Worm (Caenorhabditis elegans): Measurements from ENCODE around the gene ent-5.

The ent-5 gene

DNA sequence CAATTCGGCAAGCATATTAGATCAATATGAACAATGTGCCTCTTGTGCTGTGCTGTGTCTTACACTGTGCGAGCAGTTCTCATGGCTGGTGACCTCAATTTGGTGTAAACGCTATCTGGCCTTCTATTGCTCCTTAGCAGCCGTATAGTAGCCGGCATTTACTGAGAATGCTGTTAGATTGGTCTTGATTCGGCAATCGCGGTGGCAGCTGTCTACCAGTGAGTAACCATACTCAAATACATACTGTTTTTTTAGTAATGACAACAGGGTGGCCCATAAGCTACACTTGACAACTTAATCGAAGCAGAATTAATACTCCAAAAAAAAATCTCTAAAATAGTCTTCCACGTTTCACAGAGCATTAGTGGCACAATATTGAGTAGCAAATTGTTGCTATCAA, 1.9 kb downstream of the ent-5 start, which contains the start of gene C46C11.4 (continued):
- no peak for TF ChIP-seq ceh-20 (GFP tag; IDR thresholded peaks at IDR 0.05)
- TF ChIP-seq nhr-10 (tag; optimal IDR thresholded peaks at IDR 0.05), result no peak

DNA sequence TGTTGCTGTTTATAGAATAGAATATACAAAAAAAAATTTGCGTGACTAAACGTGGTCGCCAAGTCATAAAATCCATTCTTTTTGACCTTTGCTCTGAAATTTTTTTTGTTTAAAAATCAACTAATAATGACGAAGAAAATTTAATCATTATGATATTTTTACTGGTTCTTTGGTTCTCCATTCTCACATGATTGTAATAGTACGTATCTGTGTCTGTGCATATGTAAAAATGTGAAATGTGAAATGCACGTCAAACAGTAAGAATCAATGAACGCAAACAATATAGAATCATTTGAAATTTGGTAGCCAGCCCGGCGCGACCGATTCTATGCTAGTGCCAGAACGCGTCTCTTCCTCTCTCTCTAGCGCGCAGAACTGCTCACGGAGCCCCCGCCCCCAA, 12.2 kb downstream of the ent-5 start, which contains the start of gene hosl-1:
TSS of gene hosl-1 (plus strand) at position 301 of the 400 bp plus-strand sequence.
- no peak for TF ChIP-seq egl-27 (tag; optimal IDR thresholded peaks at IDR 0.05)
- no peak for TF ChIP-seq zip-11 (GFP tag; IDR thresholded peaks at IDR 0.05)
- TF ChIP-seq gei-8 (GFP tag; optimal IDR thresholded peaks at IDR 0.05), result no peak
- peak in 1 of 2 experiments; percentile 42 for TF ChIP-seq hif-1 (tag; optimal IDR thresholded peaks at IDR 0.05)

DNA sequence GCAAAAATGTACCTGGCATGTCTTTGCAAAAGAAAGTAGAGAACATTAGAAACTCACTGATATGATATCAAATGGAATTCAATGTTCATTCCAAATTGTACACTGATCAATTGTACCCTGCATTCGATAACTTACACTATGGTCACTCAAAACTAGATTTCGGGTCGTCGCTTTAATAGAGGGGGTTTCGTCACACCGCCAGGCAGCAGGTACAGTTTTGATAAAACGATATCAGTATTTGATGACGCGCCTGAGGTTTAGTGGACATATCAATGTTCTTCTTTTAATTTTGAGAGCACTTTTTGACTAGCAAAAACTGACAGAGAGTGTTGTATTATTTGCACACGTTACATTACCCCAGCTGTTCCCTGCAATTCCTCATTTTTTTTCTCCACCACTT, 12.9 kb downstream of the ent-5 start:
- no peak for TF ChIP-seq gei-8 (GFP tag; optimal IDR thresholded peaks at IDR 0.05)
- peak; percentile 64 for TF ChIP-seq dmd-6 (GFP tag; IDR thresholded peaks at IDR 0.05)
- TF ChIP-seq nhr-42 (GFP tag; IDR thresholded peaks at IDR 0.05), result no peak
- TF ChIP-seq ceh-20 (GFP tag; IDR thresholded peaks at IDR 0.05), result no peak
- TF ChIP-seq nhr-237 (tag; optimal IDR thresholded peaks at IDR 0.05), result no peak
- TF ChIP-seq nhr-28 (tag; optimal IDR thresholded peaks at IDR 0.05), result peak; percentile 52
- TF ChIP-seq hlh-30 (tag; optimal IDR thresholded peaks at IDR 0.05; ENCODE audit: insufficient read depth), result no peak
- TF ChIP-seq Y75B8A.6 (GFP tag; IDR thresholded peaks at IDR 0.05), result no peak
- TF ChIP-seq mdl-1 (tag; optimal IDR thresholded peaks at IDR 0.05), result no peak
- TF ChIP-seq T20F7.1 (GFP tag; optimal IDR thresholded peaks at IDR 0.05), result no peak
- peak; percentile 20 for TF ChIP-seq dve-1 (tag; optimal IDR thresholded peaks at IDR 0.05; ENCODE audit: insufficient read depth)
- no peak for TF ChIP-seq ceh-82 (tag; optimal IDR thresholded peaks at IDR 0.05)
- TF ChIP-seq lin-13 (GFP tag; optimal IDR thresholded peaks at IDR 0.05), result no peak
- TF ChIP-seq lsy-2 (tag; optimal IDR thresholded peaks at IDR 0.05), result no peak
- no peak for TF ChIP-seq F49E8.2 (tag; optimal IDR thresholded peaks at IDR 0.05; ENCODE audit: borderline replicate concordance)
- no peak for TF ChIP-seq hif-1 (tag; optimal IDR thresholded peaks at IDR 0.05)
- no peak for TF ChIP-seq ztf-7 (tag; optimal IDR thresholded peaks at IDR 0.05)
- peak; percentile 9 for TF ChIP-seq hlh-11 (tag; optimal IDR thresholded peaks at IDR 0.05)

DNA sequence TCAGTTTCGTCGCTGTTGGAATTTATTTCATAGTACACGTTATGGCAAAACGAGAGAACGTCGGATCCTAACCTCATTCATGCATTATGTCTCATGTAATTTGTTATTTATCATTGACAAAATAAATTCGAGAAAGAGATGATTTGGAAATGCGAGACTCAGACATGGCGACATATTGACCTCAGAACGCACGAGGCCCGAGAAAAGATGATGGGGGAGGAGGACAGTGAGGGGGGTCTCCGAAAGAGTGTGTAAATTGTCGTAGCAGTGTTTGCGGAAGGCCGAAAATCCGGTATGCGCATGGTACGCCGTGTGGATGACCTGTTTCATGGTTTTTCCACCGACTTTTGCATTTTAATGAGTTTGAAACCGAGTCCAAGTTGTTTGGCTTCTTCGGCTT, 13.4 kb downstream of the ent-5 start:
- peak; percentile 58 for TF ChIP-seq mes-2 (tag; optimal IDR thresholded peaks at IDR 0.05; ENCODE audit: poor library complexity, severe bottlenecking)
- peak; percentile 6 for TF ChIP-seq nhr-11 (tag; optimal IDR thresholded peaks at IDR 0.05)
- TF ChIP-seq ceh-20 (GFP tag; IDR thresholded peaks at IDR 0.05), result peak; percentile 15; the same call in 1 of the 2 replicates
- peak; percentile 33 for TF ChIP-seq mep-1 (tag; optimal IDR thresholded peaks at IDR 0.05)
- peak; percentile 10 for TF ChIP-seq rbr-2 (tag; optimal IDR thresholded peaks at IDR 0.05)
- TF ChIP-seq hmg-1.1 (GFP tag; IDR thresholded peaks at IDR 0.05), result peak; percentile 71
- peak; percentile 4 for TF ChIP-seq hlh-11 (tag; optimal IDR thresholded peaks at IDR 0.05)
- no peak for TF ChIP-seq tra-1 (GFP tag; IDR thresholded peaks at IDR 0.05)
- TF ChIP-seq mxl-3 (GFP tag; optimal IDR thresholded peaks at IDR 0.05), result peak; percentile 77
- TF ChIP-seq mdl-1 (tag; optimal IDR thresholded peaks at IDR 0.05), result peak; percentile 47 to 86
- no peak for TF ChIP-seq T20F7.1 (GFP tag; optimal IDR thresholded peaks at IDR 0.05)
- peak; percentile 53; the same call in 1 of the 2 replicates for TF ChIP-seq egl-43 (GFP tag; IDR thresholded peaks at IDR 0.05)
- no peak for TF ChIP-seq duxl-1 (tag; optimal IDR thresholded peaks at IDR 0.05; ENCODE audit: poor library complexity)
- TF ChIP-seq dmd-6 (GFP tag; IDR thresholded peaks at IDR 0.05), result peak; percentile 20; the same call in 1 of the 2 replicates
- TF ChIP-seq lsy-2 (tag; optimal IDR thresholded peaks at IDR 0.05), result peak in 1 of 2 experiments; percentile 19
- TF ChIP-seq hlh-30 (tag; optimal IDR thresholded peaks at IDR 0.05; ENCODE audit: insufficient read depth), result peak; percentile 76

DNA sequence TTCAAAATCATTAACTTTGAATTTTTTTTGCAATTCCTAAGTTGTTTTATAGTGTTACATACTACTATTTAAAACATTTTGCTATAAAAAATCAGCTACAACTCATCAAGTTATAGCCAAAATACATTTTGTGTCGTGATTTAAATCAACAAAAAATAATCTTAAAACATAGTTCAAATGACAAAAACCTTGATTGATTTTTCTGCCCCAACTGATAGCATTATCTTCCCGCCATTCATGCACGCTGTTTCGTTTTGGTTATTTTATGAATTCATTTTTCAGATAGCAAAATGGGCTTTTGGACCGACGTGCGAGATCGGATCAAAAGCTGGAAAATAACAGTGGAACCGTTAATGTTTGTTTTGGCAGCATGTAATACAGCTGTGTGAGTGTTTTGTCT, 16.9 kb downstream of the ent-5 start, which contains the start of gene slcr-46.1:
TSS of gene slcr-46.1 (plus strand) at position 274 of the 400 bp plus-strand sequence.
- TF ChIP-seq pqm-1 (tag; optimal IDR thresholded peaks at IDR 0.05) (peak; percentile 69), dmd-6 (GFP tag; IDR thresholded peaks at IDR 0.05) (peak; percentile 46; the same call in 1 of the 2 replicates), spr-1 (tag; optimal IDR thresholded peaks at IDR 0.05) (no peak), dve-1 (tag; optimal IDR thresholded peaks at IDR 0.05; ENCODE audit: insufficient read depth) (peak; percentile 2), daf-16 (GFP tag; optimal IDR thresholded peaks at IDR 0.05) (no peak), daf-16 (tag; optimal IDR thresholded peaks at IDR 0.05) (peak; percentile 64), ztf-7 (tag; optimal IDR thresholded peaks at IDR 0.05) (no peak), nhr-28 (tag; optimal IDR thresholded peaks at IDR 0.05) (peak; percentile 51), hlh-11 (tag; optimal IDR thresholded peaks at IDR 0.05) (peak; percentile 36), rbr-2 (tag; optimal IDR thresholded peaks at IDR 0.05) (no peak), arid-1 (GFP tag; conservative IDR thresholded peaks at IDR 0.05) (no peak), daf-19 (GFP tag; conservative IDR thresholded peaks at IDR 0.05) (no peak)
